Worm (Caenorhabditis elegans) whole organism, L2 larva: ENCODE results near the gene F47B8.13.
A peak's percentile ranks its signal among the peaks of the same experiment; 100 is the strongest.

Source experiments
- C34F6.9 ChIP-seq: fragments of 150-350 bp; optimal IDR thresholded peaks from 2 replicates; lab custom pipeline; 2014; ENCODE audit warnings: missing biosample characterization, missing genetic modification characterization
- F13H6.1 ChIP-seq: sonication (generic microtip); optimal IDR thresholded peaks from 2 replicates; lab custom pipeline; 2016; ENCODE audit warnings: missing genetic modification characterization, missing compliant biosample characterization
- R02D3.7 ChIP-seq: fragments of 150-350 bp; optimal IDR thresholded peaks from 2 replicates; lab custom pipeline; 2014; ENCODE audit warnings: missing biosample characterization, missing genetic modification characterization
- Y55F3AM.14 ChIP-seq: fragments of 200-800 bp; sonication (Bioruptor generic); optimal IDR thresholded peaks from 2 replicates; lab custom pipeline; 2018; ENCODE audit warnings: mild to moderate bottlenecking, missing genetic modification characterization, missing compliant biosample characterization
- alr-1 ChIP-seq: fragments of 150-350 bp; optimal IDR thresholded peaks from 2 replicates; lab custom pipeline; 2014; ENCODE audit warnings: missing biosample characterization, missing genetic modification characterization
- aly-2 ChIP-seq: fragments of 150-350 bp; optimal IDR thresholded peaks from 2 replicates; lab custom pipeline; 2014; ENCODE audit warnings: missing biosample characterization, missing genetic modification characterization
- ama-1 ChIP-seq: fragments of 150-350 bp; optimal IDR thresholded peaks from 2 replicates; lab custom pipeline; 2018; ENCODE audit warnings: inconsistent platforms
- blmp-1 ChIP-seq: sonication (generic microtip); optimal IDR thresholded peaks from 2 replicates; lab custom pipeline; 2017; ENCODE audit warnings: missing genetic modification characterization, mild to moderate bottlenecking, missing compliant biosample characterization, antibody characterized with exemption, moderate library complexity; ENCODE audit not compliant: insufficient read depth
- ceh-16 ChIP-seq: fragments of 150-350 bp; optimal IDR thresholded peaks from 2 replicates; lab custom pipeline; 2014; ENCODE audit warnings: missing biosample characterization, missing genetic modification characterization
- ceh-82 ChIP-seq: fragments of 150-350 bp; optimal IDR thresholded peaks from 2 replicates; lab custom pipeline; 2014; ENCODE audit warnings: missing biosample characterization, missing genetic modification characterization
- crh-2 ChIP-seq: sonication (generic microtip); optimal IDR thresholded peaks from 2 replicates; lab custom pipeline; 2017; ENCODE audit warnings: missing biosample characterization, missing genetic modification characterization
- egl-27 ChIP-seq: sonication (generic microtip); optimal IDR thresholded peaks from 3 replicates; lab custom pipeline; 2017; ENCODE audit warnings: missing biosample characterization, missing genetic modification reagents, missing genetic modification characterization
- elt-1 ChIP-seq: fragments of 150-350 bp; optimal IDR thresholded peaks from 2 replicates; lab custom pipeline; 2014; ENCODE audit warnings: missing biosample characterization, missing genetic modification characterization
- elt-3 ChIP-seq: sonication (generic microtip); optimal IDR thresholded peaks from 2 replicates; lab custom pipeline; 2017; ENCODE audit warnings: missing biosample characterization, missing genetic modification characterization
- fos-1 ChIP-seq: fragments of 150-350 bp; optimal IDR thresholded peaks from 2 replicates; lab custom pipeline; 2014; ENCODE audit warnings: missing biosample characterization, missing genetic modification characterization
- gmeb-1 ChIP-seq: fragments of 150-350 bp; optimal IDR thresholded peaks from 2 replicates; lab custom pipeline; 2014; ENCODE audit warnings: missing biosample characterization, missing genetic modification characterization
- lin-13 ChIP-seq: fragments of 150-350 bp; optimal IDR thresholded peaks from 2 replicates; lab custom pipeline; 2014; ENCODE audit warnings: missing biosample characterization, missing genetic modification reagents, missing genetic modification characterization
- lin-39 ChIP-seq: fragments of 150-350 bp; optimal IDR thresholded peaks from 2 replicates; lab custom pipeline; 2014; ENCODE audit warnings: missing biosample characterization, missing genetic modification reagents, missing genetic modification characterization
- lsy-2 ChIP-seq, 2 experiments: fragments of 150-350 bp in 1 of 2; sonication (generic microtip) in 1 of 2; optimal IDR thresholded peaks; 2 replicates each; lab custom pipeline; 2014 to 2017; ENCODE audit warnings: missing biosample characterization in 2 of 2, missing genetic modification characterization in 2 of 2
- mab-5 ChIP-seq: fragments of 150-350 bp; optimal IDR thresholded peaks from 2 replicates; lab custom pipeline; 2014; ENCODE audit warnings: missing biosample characterization, missing genetic modification characterization
- mbf-1 ChIP-seq: sonication (generic microtip); optimal IDR thresholded peaks from 2 replicates; lab custom pipeline; 2017; ENCODE audit warnings: missing biosample characterization, missing genetic modification characterization
- mdl-1 ChIP-seq, 2 experiments: fragments of 150-350 bp in 1 of 2; sonication (generic microtip) in 1 of 2; optimal IDR thresholded peaks; 2 replicates each; lab custom pipeline; 2017; ENCODE audit warnings: missing biosample characterization in 2 of 2, missing genetic modification characterization in 2 of 2
- nhr-10 ChIP-seq: sonication (generic microtip); optimal IDR thresholded peaks from 2 replicates; lab custom pipeline; 2017; ENCODE audit warnings: missing biosample characterization, missing genetic modification characterization
- nhr-11 ChIP-seq: fragments of 150-350 bp; optimal IDR thresholded peaks from 2 replicates; lab custom pipeline; 2014; ENCODE audit warnings: missing biosample characterization, missing genetic modification characterization
- nhr-12 ChIP-seq: fragments of 150-350 bp; optimal IDR thresholded peaks from 2 replicates; lab custom pipeline; 2014; ENCODE audit warnings: missing biosample characterization, missing genetic modification characterization
- nhr-129 ChIP-seq: fragments of 150-350 bp; optimal IDR thresholded peaks from 2 replicates; lab custom pipeline; 2014; ENCODE audit warnings: missing biosample characterization, missing genetic modification characterization
- nhr-21 ChIP-seq: fragments of 150-350 bp; optimal IDR thresholded peaks from 2 replicates; lab custom pipeline; 2014; ENCODE audit warnings: missing biosample characterization, missing genetic modification characterization
- nhr-23 ChIP-seq: fragments of 150-350 bp; optimal IDR thresholded peaks from 2 replicates; lab custom pipeline; 2014; ENCODE audit warnings: missing biosample characterization, missing genetic modification reagents, missing genetic modification characterization
- nhr-237 ChIP-seq: fragments of 150-350 bp; optimal IDR thresholded peaks from 2 replicates; lab custom pipeline; 2014; ENCODE audit warnings: missing biosample characterization, missing genetic modification characterization
- nhr-25 ChIP-seq: fragments of 150-350 bp; sonication (generic microtip); optimal IDR thresholded peaks from 3 replicates; lab custom pipeline; 2014; ENCODE audit warnings: missing biosample characterization, missing genetic modification characterization
- nhr-6 ChIP-seq: fragments of 150-350 bp; optimal IDR thresholded peaks from 2 replicates; lab custom pipeline; 2014; ENCODE audit warnings: missing biosample characterization, missing genetic modification characterization
- nhr-77 ChIP-seq: fragments of 150-350 bp; optimal IDR thresholded peaks from 2 replicates; lab custom pipeline; 2014; ENCODE audit warnings: missing biosample characterization, missing genetic modification characterization
- peb-1 ChIP-seq: fragments of 150-350 bp; optimal IDR thresholded peaks from 2 replicates; lab custom pipeline; 2014; ENCODE audit warnings: missing biosample characterization, missing genetic modification characterization
- sem-4 ChIP-seq: fragments of 150-350 bp; optimal IDR thresholded peaks from 2 replicates; lab custom pipeline; 2014; ENCODE audit warnings: missing biosample characterization, missing genetic modification reagents, missing genetic modification characterization
- skn-1 ChIP-seq: sonication (generic microtip); optimal IDR thresholded peaks from 2 replicates; lab custom pipeline; 2017; ENCODE audit warnings: missing biosample characterization, missing genetic modification characterization
- sma-3 ChIP-seq: sonication (generic microtip); optimal IDR thresholded peaks from 2 replicates; lab custom pipeline; 2016; ENCODE audit warnings: missing genetic modification reagents, missing genetic modification characterization, missing compliant biosample characterization
- sma-9 ChIP-seq, 2 experiments: fragments of 150-350 bp in 1 of 2; sonication (generic microtip) in 1 of 2; optimal IDR thresholded peaks; 2 replicates each; lab custom pipeline; 2014 to 2016; ENCODE audit warnings: missing genetic modification characterization in 2 of 2, mild to moderate bottlenecking in 1 of 2, missing biosample characterization in 1 of 2, missing compliant biosample characterization in 1 of 2, missing genetic modification reagents in 1 of 2, moderate library complexity in 1 of 2
- unc-55 ChIP-seq: fragments of 150-350 bp; sonication (generic microtip); optimal IDR thresholded peaks from 3 replicates; lab custom pipeline; 2014; ENCODE audit warnings: missing biosample characterization, missing genetic modification reagents, missing genetic modification characterization
- unc-62 ChIP-seq: fragments of 150-350 bp; optimal IDR thresholded peaks from 2 replicates; lab custom pipeline; 2014; ENCODE audit warnings: missing biosample characterization, missing genetic modification reagents, missing genetic modification characterization
- zag-1 ChIP-seq: fragments of 150-350 bp; optimal IDR thresholded peaks from 2 replicates; lab custom pipeline; 2014; ENCODE audit warnings: missing biosample characterization, missing genetic modification characterization
- ztf-1 ChIP-seq: fragments of 200-800 bp; sonication (Bioruptor generic); conservative IDR thresholded peaks from 2 replicates; pipeline ENCODE4 v1.3.6; 2022; ENCODE audit warnings: missing genetic modification characterization, missing compliant biosample characterization
- ztf-11 ChIP-seq: sonication (generic microtip); optimal IDR thresholded peaks from 2 replicates; lab custom pipeline; 2017; ENCODE audit warnings: missing biosample characterization, missing genetic modification characterization
- ztf-4 ChIP-seq: fragments of 150-350 bp; optimal IDR thresholded peaks from 2 replicates; lab custom pipeline; 2014; ENCODE audit warnings: missing biosample characterization, missing genetic modification characterization

Gene F47B8.13

ce11 chrV:14354258-14354877 is 34.8 kb upstream of the F47B8.13 start, which contains the start of gene Y49A3A.3:
Gene Y49A3A.3, plus strand, starts transcription at chrV:14354410.
- TF ChIP-seq sma-9 (GFP tag; optimal IDR thresholded peaks at IDR 0.05; lab: Kevin White, UChicago) (peak; percentile 17), sma-9 (tag; optimal IDR thresholded peaks at IDR 0.05; lab: Kevin White, UChicago) (no peak), lin-13 (GFP tag; lab: Kevin White, UChicago) (peak; percentile 37), nhr-129 (tag; lab: Kevin White, UChicago) (peak; percentile 49), crh-2 (tag; lab: Kevin White, UChicago) (peak; percentile 17), F13H6.1 (peak; percentile 17), unc-62 (GFP tag; lab: Kevin White, UChicago) (no peak), mdl-1 (tag; optimal IDR thresholded peaks at IDR 0.05; lab: Kevin White, UChicago) (no peak), aly-2 (tag; lab: Kevin White, UChicago) (peak; percentile 70), nhr-10 (no peak), alr-1 (tag; lab: Kevin White, UChicago) (no peak), Y55F3AM.14 (GFP tag; lab: Kevin White, UChicago) (peak; percentile 62), ama-1 (lab: Kevin White, UChicago) (peak; percentile 49), nhr-25 (tag; lab: Kevin White, UChicago) (peak; percentile 44), sma-3 (GFP tag; lab: Kevin White, UChicago) (peak; percentile 45), gmeb-1 (tag; lab: Kevin White, UChicago) (peak; percentile 49)
- TF ChIP-seq, all 48 proteins: peak for 11

- TF ChIP-seq sma-3 (GFP tag; lab: Kevin White, UChicago) (no peak), ztf-4 (tag; lab: Kevin White, UChicago) (no peak), nhr-23 (tag; lab: Kevin White, UChicago) (no peak), ceh-16 (no peak), nhr-6 (no peak), fos-1 (tag; lab: Kevin White, UChicago) (no peak), nhr-129 (tag; lab: Kevin White, UChicago) (no peak), lsy-2 (tag; optimal IDR thresholded peaks at IDR 0.05; lab: Kevin White, UChicago) (no peak), nhr-12 (tag; lab: Kevin White, UChicago) (no peak), nhr-77 (tag; lab: Kevin White, UChicago) (no peak), nhr-21 (tag; lab: Kevin White, UChicago) (no peak), C34F6.9 (tag; lab: Kevin White, UChicago) (no peak), mab-5 (no peak), gmeb-1 (tag; lab: Kevin White, UChicago) (no peak), skn-1 (tag; lab: Kevin White, UChicago) (no peak), elt-3 (tag; lab: Kevin White, UChicago) (no peak), Y55F3AM.14 (GFP tag; lab: Kevin White, UChicago) (no peak), ztf-11 (tag; lab: Kevin White, UChicago) (no peak), nhr-25 (tag; lab: Kevin White, UChicago) (no peak), lin-39 (tag; lab: Kevin White, UChicago) (no peak)
These were observed 32.5 kb upstream of the F47B8.13 start for ce11 chrV:14352032-14352431.

ce11 chrV:14351629-14352028 is 32.1 kb upstream of the F47B8.13 start, which contains the start of gene vha-13:
Gene vha-13, plus strand, starts transcription at chrV:14351709.
- no peak for TF ChIP-seq peb-1 (tag; lab: Kevin White, UChicago)
- TF ChIP-seq C34F6.9 (tag; lab: Kevin White, UChicago): no peak
- no peak for TF ChIP-seq nhr-10
- TF ChIP-seq lsy-2 (tag; optimal IDR thresholded peaks at IDR 0.05; lab: Kevin White, UChicago): no peak
- no peak for TF ChIP-seq unc-55 (GFP tag; lab: Kevin White, UChicago)

ce11 chrV:14350949-14351348 is 31.4 kb upstream of the F47B8.13 start:
- peak; percentile 58 for TF ChIP-seq nhr-25 (tag; lab: Kevin White, UChicago)
- TF ChIP-seq nhr-6: no peak
- no peak for TF ChIP-seq nhr-77 (tag; lab: Kevin White, UChicago)
- peak; percentile 37 for TF ChIP-seq sem-4 (tag; lab: Kevin White, UChicago)
- peak; percentile 93 for TF ChIP-seq crh-2 (tag; lab: Kevin White, UChicago)
- peak; percentile 54 for TF ChIP-seq blmp-1 (tag; lab: Kevin White, UChicago)
- no peak for TF ChIP-seq mbf-1 (tag; lab: Kevin White, UChicago)
- TF ChIP-seq F13H6.1: peak; percentile 79
- peak; percentile 87 for TF ChIP-seq zag-1 (tag; lab: Kevin White, UChicago)
- TF ChIP-seq egl-27 (tag; lab: Kevin White, UChicago): peak; percentile 40
- peak; percentile 4 for TF ChIP-seq ama-1 (lab: Kevin White, UChicago)
- TF ChIP-seq peb-1 (tag; lab: Kevin White, UChicago): no peak
- peak; percentile 49 for TF ChIP-seq nhr-11
- TF ChIP-seq elt-1 (tag; lab: Kevin White, UChicago): no peak
- TF ChIP-seq nhr-12 (tag; lab: Kevin White, UChicago): no peak
- peak; percentile 16 for TF ChIP-seq Y55F3AM.14 (GFP tag; lab: Kevin White, UChicago)
- no peak for TF ChIP-seq R02D3.7
- peak; percentile 59 for TF ChIP-seq nhr-21 (tag; lab: Kevin White, UChicago)
- TF ChIP-seq aly-2 (tag; lab: Kevin White, UChicago): no peak
- peak; percentile 80 for TF ChIP-seq unc-55 (GFP tag; lab: Kevin White, UChicago)
- TF ChIP-seq ceh-82 (tag; lab: Kevin White, UChicago): no peak
- TF ChIP-seq ceh-16: no peak
- peak; percentile 90 for TF ChIP-seq C34F6.9 (tag; lab: Kevin White, UChicago)
- peak; percentile 58 for TF ChIP-seq lin-13 (GFP tag; lab: Kevin White, UChicago)
- TF ChIP-seq nhr-237: no peak
- TF ChIP-seq lin-39 (tag; lab: Kevin White, UChicago): no peak
- peak; percentile 61 for TF ChIP-seq gmeb-1 (tag; lab: Kevin White, UChicago)
- no peak for TF ChIP-seq ztf-11 (tag; lab: Kevin White, UChicago)
- TF ChIP-seq ztf-1 (GFP tag; lab: Robert Waterston, UW): no peak
